Fruit fly (Drosophila melanogaster): ENCODE measurements around the gene Sfp24C1.

DNA sequence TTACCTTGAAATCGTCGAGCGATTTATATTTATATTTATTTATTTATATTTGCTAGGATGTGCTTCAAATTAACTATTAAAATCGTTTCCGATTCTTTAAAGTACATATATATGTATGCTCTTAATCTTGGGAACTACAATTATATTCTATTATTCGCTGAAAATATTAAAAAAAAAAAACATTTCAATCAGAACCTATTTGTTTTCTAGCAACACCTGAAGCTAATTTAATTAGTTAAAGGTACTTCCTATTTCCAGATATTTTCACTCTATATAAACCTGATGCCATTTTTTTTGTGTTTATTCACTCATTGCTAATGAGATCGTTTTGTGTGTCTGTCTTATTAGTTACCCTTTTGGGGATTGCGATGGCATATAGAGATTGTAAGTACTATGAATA is 516 bp downstream of the Sfp24C1 start, which contains the start of gene CG42467:
- TF ChIP-seq insv (optimal IDR thresholded peaks at IDR 0.05), result no peak
- TF ChIP-seq psq (optimal IDR thresholded peaks at IDR 0.05), result no peak
- no peak for TF ChIP-seq h (optimal IDR thresholded peaks at IDR 0.05)

Measured in Kc167 (cell line).